Fruit fly (Drosophila melanogaster) whole organism, prepupa: ENCODE data around the gene CG5455.
A peak's percentile ranks its signal among the peaks of the same experiment; 100 is the strongest.

Experiments used
- CG11902 ChIP-seq: fragments of 200-800 bp; sonication (Bioruptor generic); optimal IDR thresholded peaks from 3 replicates; lab custom pipeline; 2016; ENCODE audit warnings: missing biosample characterization, missing genetic modification characterization
- CG1621 ChIP-seq: fragments of 200-800 bp; sonication (Bioruptor generic); optimal IDR thresholded peaks from 3 replicates; lab custom pipeline; 2018; ENCODE audit warnings: missing biosample characterization, mild to moderate bottlenecking, missing genetic modification characterization
- CG16779 ChIP-seq: fragments of 200-800 bp; sonication (Bioruptor generic); optimal IDR thresholded peaks from 3 replicates; lab custom pipeline; 2017; ENCODE audit warnings: missing biosample characterization, mild to moderate bottlenecking, missing genetic modification characterization
- CG32006 ChIP-seq: fragments of 200-800 bp; sonication (Bioruptor generic); optimal IDR thresholded peaks from 3 replicates; lab custom pipeline; 2017; ENCODE audit warnings: missing biosample characterization, mild to moderate bottlenecking, missing genetic modification characterization
- CG34406 ChIP-seq: fragments of 200-800 bp; sonication (Bioruptor generic); optimal IDR thresholded peaks from 3 replicates; lab custom pipeline; 2016; ENCODE audit warnings: missing biosample characterization, missing genetic modification characterization
- CG4318 ChIP-seq: fragments of 200-800 bp; sonication (Bioruptor generic); optimal IDR thresholded peaks from 3 replicates; lab custom pipeline; 2017; ENCODE audit warnings: missing biosample characterization, mild to moderate bottlenecking, missing genetic modification characterization
- CG6163 ChIP-seq: fragments of 200-800 bp; sonication (Bioruptor generic); IDR thresholded peaks from 3 replicates; pipeline ENCODE4 v1.3.6; 2022; ENCODE audit warnings: missing biosample characterization, missing genetic modification characterization
- CG8119 ChIP-seq: fragments of 200-800 bp; sonication (Bioruptor generic); IDR thresholded peaks from 3 replicates; pipeline ENCODE4 v1.3.6; 2022; ENCODE audit warnings: missing biosample characterization, missing genetic modification characterization
- CG8319 ChIP-seq: fragments of 200-800 bp; sonication (Bioruptor generic); optimal IDR thresholded peaks from 3 replicates; lab custom pipeline; 2016; ENCODE audit warnings: missing biosample characterization, missing genetic modification characterization
- Eip93F ChIP-seq: fragments of 200-800 bp; sonication (Bioruptor generic); optimal IDR thresholded peaks from 2 replicates; lab custom pipeline; 2016; ENCODE audit warnings: missing biosample characterization, mild to moderate bottlenecking, missing genetic modification characterization
- Ets96B ChIP-seq: fragments of 200-800 bp; optimal IDR thresholded peaks from 2 replicates; lab custom pipeline; 2019; ENCODE audit warnings: missing biosample characterization, mild to moderate bottlenecking, missing genetic modification characterization, moderate library complexity
- Hr38 ChIP-seq: sonication (Bioruptor generic); optimal IDR thresholded peaks from 2 replicates; lab custom pipeline; 2016; ENCODE audit warnings: missing biosample characterization, missing genetic modification characterization
- Lpt ChIP-seq: fragments of 200-800 bp; sonication (Bioruptor generic); optimal IDR thresholded peaks from 3 replicates; lab custom pipeline; 2016; ENCODE audit warnings: missing biosample characterization, missing genetic modification characterization
- Sox14 ChIP-seq: fragments of 200-800 bp; sonication (Bioruptor generic); optimal IDR thresholded peaks from 3 replicates; lab custom pipeline; 2016; ENCODE audit warnings: missing biosample characterization, missing genetic modification characterization
- Sox15 ChIP-seq: fragments of 200-800 bp; sonication (Bioruptor generic); optimal IDR thresholded peaks from 3 replicates; lab custom pipeline; 2016; ENCODE audit warnings: missing biosample characterization, missing genetic modification characterization
- cyc ChIP-seq: fragments of 200-800 bp; sonication (Bioruptor generic); optimal IDR thresholded peaks from 3 replicates; lab custom pipeline; 2016; ENCODE audit warnings: missing biosample characterization, missing genetic modification characterization
- fkh ChIP-seq: fragments of 200-800 bp; sonication (Bioruptor generic); optimal IDR thresholded peaks from 3 replicates; lab custom pipeline; 2017; ENCODE audit warnings: missing biosample characterization, mild to moderate bottlenecking, missing genetic modification characterization, moderate library complexity
- lz ChIP-seq: fragments of 200-800 bp; sonication (Bioruptor generic); optimal IDR thresholded peaks from 3 replicates; lab custom pipeline; 2016; ENCODE audit warnings: missing biosample characterization, missing genetic modification characterization
- pdm3 ChIP-seq: fragments of 200-800 bp; sonication (Bioruptor generic); optimal IDR thresholded peaks from 3 replicates; lab custom pipeline; 2016; ENCODE audit warnings: missing biosample characterization, missing genetic modification characterization
- vri ChIP-seq: fragments of 200-800 bp; sonication (Bioruptor generic); optimal IDR thresholded peaks from 3 replicates; lab custom pipeline; 2016; ENCODE audit warnings: missing biosample characterization, mild to moderate bottlenecking, missing genetic modification characterization

The CG5455 gene

dm6 chr3R:26507838-26508237 lies 46.5 kb downstream of the CG5455 start (continued):
- TF ChIP-seq Eip93F (GFP tag; lab: Kevin White, UChicago) (no peak), CG34406 (GFP tag; lab: Kevin White, UChicago) (peak; percentile 38), Sox14 (GFP tag; lab: Kevin White, UChicago) (peak; percentile 71), CG16779 (tag; lab: Kevin White, UChicago) (no peak), fkh (GFP tag; lab: Kevin White, UChicago) (no peak), Sox15 (GFP tag; lab: Kevin White, UChicago) (peak; percentile 0), Lpt (GFP tag; lab: Kevin White, UChicago) (peak; percentile 20), Ets96B (tag; lab: Kevin White, UChicago) (peak; percentile 72), CG11902 (peak; percentile 37), Hr38 (no peak), lz (peak; percentile 65), CG4318 (GFP tag; lab: Kevin White, UChicago) (peak; percentile 36), cyc (peak; percentile 64), CG6163 (peak; percentile 75; the same call in 2 of the 3 replicates), CG8119 (GFP tag; lab: Robert Waterston, UW) (peak; percentile 37; the same call in 1 of the 3 replicates), pdm3 (GFP tag; lab: Kevin White, UChicago) (peak; percentile 65), CG1621 (tag; lab: Kevin White, UChicago) (peak; percentile 59), CG32006 (GFP tag; lab: Kevin White, UChicago) (peak; percentile 38), vri (GFP tag; lab: Kevin White, UChicago) (peak; percentile 77), CG8319 (GFP tag; lab: Kevin White, UChicago) (no peak)
